Worm (Caenorhabditis elegans) whole organism, young adult: ENCODE measurements around the gene K10G9.2.

Source experiments
- B0019.2 ChIP-seq: fragments of 200-800 bp; sonication (Bioruptor generic); conservative IDR thresholded peaks from 2 replicates; pipeline ENCODE4 v1.3.6; 2022; ENCODE audit warnings: missing genetic modification reagents, missing genetic modification characterization, missing compliant biosample characterization
- C17E4.6 ChIP-seq: fragments of 200-800 bp; sonication (Bioruptor generic); IDR thresholded peaks from 2 replicates; pipeline ENCODE4 v1.3.6; 2022; ENCODE audit warnings: missing genetic modification reagents, missing genetic modification characterization, missing compliant biosample characterization
- D2030.7 ChIP-seq: fragments of 200-800 bp; sonication (Bioruptor generic); IDR thresholded peaks from 2 replicates; pipeline ENCODE4 v1.3.6; 2022; ENCODE audit warnings: missing genetic modification reagents, missing genetic modification characterization, missing compliant biosample characterization
- F23B12.7 ChIP-seq: sonication (generic microtip); optimal IDR thresholded peaks from 2 replicates; lab custom pipeline; 2017; ENCODE audit warnings: missing genetic modification characterization, mild to moderate bottlenecking, missing compliant biosample characterization, antibody characterized with exemption, moderate library complexity; ENCODE audit not compliant: insufficient read depth
- F33H1.4 ChIP-seq: fragments of 200-800 bp; sonication (Bioruptor generic); IDR thresholded peaks from 2 replicates; pipeline ENCODE4 v1.3.6; 2022; ENCODE audit warnings: missing genetic modification reagents, missing genetic modification characterization, missing compliant biosample characterization
- F39B2.1 ChIP-seq: fragments of 200-800 bp; sonication (Bioruptor generic); IDR thresholded peaks from 2 replicates; pipeline ENCODE4 v1.3.6; 2022; ENCODE audit warnings: missing genetic modification reagents, missing genetic modification characterization, missing compliant biosample characterization
- F49E8.2 ChIP-seq: sonication (generic microtip); optimal IDR thresholded peaks from 3 replicates; lab custom pipeline; 2017; ENCODE audit warnings: missing genetic modification characterization, mild to moderate bottlenecking, missing compliant biosample characterization, antibody characterized with exemption, moderate library complexity; ENCODE audit not compliant: insufficient read depth
- F52B5.7 ChIP-seq: sonication (generic microtip); optimal IDR thresholded peaks from 2 replicates; lab custom pipeline; 2016; ENCODE audit warnings: mild to moderate bottlenecking, missing genetic modification characterization, missing compliant biosample characterization
- F57A8.1 ChIP-seq: fragments of 200-800 bp; sonication (Bioruptor generic); optimal IDR thresholded peaks from 2 replicates; lab custom pipeline; 2018; ENCODE audit warnings: mild to moderate bottlenecking, missing genetic modification characterization, moderate library complexity, missing compliant biosample characterization
- K11D2.4 ChIP-seq: fragments of 200-800 bp; sonication (Bioruptor generic); IDR thresholded peaks from 2 replicates; pipeline ENCODE4 v1.3.6; 2022; ENCODE audit warnings: missing genetic modification reagents, missing genetic modification characterization, missing compliant biosample characterization
- K12H6.12 ChIP-seq: fragments of 200-800 bp; sonication (Bioruptor generic); optimal IDR thresholded peaks from 2 replicates; lab custom pipeline; 2018; ENCODE audit warnings: mild to moderate bottlenecking, missing genetic modification characterization, missing compliant biosample characterization
- Y56A3A.18 ChIP-seq: fragments of 200-800 bp; sonication (Bioruptor generic); IDR thresholded peaks from 2 replicates; pipeline ENCODE4 v1.3.6; 2022; ENCODE audit warnings: missing genetic modification reagents, missing genetic modification characterization, missing compliant biosample characterization
- ZK185.1 ChIP-seq: sonication (generic microtip); optimal IDR thresholded peaks from 2 replicates; lab custom pipeline; 2016; ENCODE audit warnings: mild to moderate bottlenecking, missing genetic modification characterization, missing compliant biosample characterization; ENCODE audit not compliant: poor library complexity, severe bottlenecking
- aptf-2 ChIP-seq: fragments of 200-800 bp; sonication (Bioruptor generic); conservative IDR thresholded peaks from 2 replicates; pipeline ENCODE4 v1.3.6; 2022; ENCODE audit warnings: missing genetic modification reagents, missing genetic modification characterization, missing compliant biosample characterization
- attf-3 ChIP-seq: fragments of 200-800 bp; sonication (Bioruptor generic); conservative IDR thresholded peaks from 2 replicates; pipeline ENCODE4 v1.3.6; 2022; ENCODE audit warnings: missing genetic modification reagents, missing genetic modification characterization, missing compliant biosample characterization
- bed-1 ChIP-seq: fragments of 200-800 bp; sonication (Bioruptor generic); IDR thresholded peaks from 2 replicates; pipeline ENCODE4 v1.3.6; 2022; ENCODE audit warnings: missing genetic modification reagents, missing genetic modification characterization, missing compliant biosample characterization
- ccch-3 ChIP-seq: fragments of 200-800 bp; sonication (Bioruptor generic); optimal IDR thresholded peaks from 2 replicates; lab custom pipeline; 2018; ENCODE audit warnings: mild to moderate bottlenecking, missing genetic modification characterization, missing compliant biosample characterization
- cebp-2 ChIP-seq: fragments of 200-800 bp; sonication (Bioruptor generic); IDR thresholded peaks from 2 replicates; pipeline ENCODE4 v1.3.6; 2022; ENCODE audit warnings: missing genetic modification characterization, missing compliant biosample characterization
- ceh-27 ChIP-seq: fragments of 200-800 bp; sonication (Bioruptor generic); optimal IDR thresholded peaks from 2 replicates; lab custom pipeline; 2018; ENCODE audit warnings: mild to moderate bottlenecking, missing genetic modification characterization, moderate library complexity, missing compliant biosample characterization
- ceh-40 ChIP-seq: fragments of 200-800 bp; sonication (Bioruptor generic); IDR thresholded peaks from 2 replicates; pipeline ENCODE4 v1.3.6; 2022; ENCODE audit warnings: missing genetic modification characterization, missing compliant biosample characterization
- ceh-91 ChIP-seq: fragments of 200-800 bp; sonication (Bioruptor generic); IDR thresholded peaks from 2 replicates; pipeline ENCODE4 v1.3.6; 2022; ENCODE audit warnings: missing genetic modification reagents, missing genetic modification characterization, missing compliant biosample characterization
- egrh-3 ChIP-seq: fragments of 200-800 bp; sonication (Bioruptor generic); IDR thresholded peaks from 2 replicates; pipeline ENCODE4 v1.3.6; 2022; ENCODE audit warnings: missing genetic modification reagents, missing genetic modification characterization, missing compliant biosample characterization
- gei-17 ChIP-seq: fragments of 200-800 bp; sonication (Bioruptor generic); optimal IDR thresholded peaks from 2 replicates; lab custom pipeline; 2018; ENCODE audit warnings: mild to moderate bottlenecking, missing genetic modification characterization, missing compliant biosample characterization
- hmg-1.2 ChIP-seq: fragments of 200-800 bp; sonication (Bioruptor generic); IDR thresholded peaks from 2 replicates; pipeline ENCODE4 v1.3.6; 2022; ENCODE audit warnings: missing genetic modification reagents, missing genetic modification characterization, missing compliant biosample characterization
- let-607 ChIP-seq, 2 experiments: fragments of 200-800 bp in 1 of 2; sonication (Bioruptor generic) in 1 of 2; sonication (generic microtip) in 1 of 2; optimal IDR thresholded peaks; 2 replicates each; lab custom pipeline; 2016 to 2018; ENCODE audit warnings: mild to moderate bottlenecking in 2 of 2, missing compliant biosample characterization in 2 of 2, missing genetic modification characterization in 2 of 2, moderate library complexity in 2 of 2, missing genotype in 1 of 2
- lsl-1 ChIP-seq: fragments of 200-800 bp; sonication (Bioruptor generic); optimal IDR thresholded peaks from 2 replicates; lab custom pipeline; 2018; ENCODE audit warnings: mild to moderate bottlenecking, missing genetic modification characterization, moderate library complexity, missing compliant biosample characterization
- mcd-1 ChIP-seq: fragments of 200-800 bp; sonication (Bioruptor generic); IDR thresholded peaks from 2 replicates; pipeline ENCODE4 v1.3.6; 2022; ENCODE audit warnings: missing genetic modification reagents, missing genetic modification characterization, missing compliant biosample characterization
- mel-28 ChIP-seq: sonication (generic microtip); optimal IDR thresholded peaks from 2 replicates; lab custom pipeline; 2016; ENCODE audit warnings: borderline replicate concordance, mild to moderate bottlenecking, missing genetic modification characterization, missing compliant biosample characterization
- mes-4 ChIP-seq: sonication (generic microtip); optimal IDR thresholded peaks from 2 replicates; lab custom pipeline; 2016; ENCODE audit warnings: missing genotype, missing genetic modification characterization, missing compliant biosample characterization
- mxl-1 ChIP-seq: sonication (generic microtip); optimal IDR thresholded peaks from 2 replicates; lab custom pipeline; 2016; ENCODE audit warnings: missing genetic modification characterization, missing compliant biosample characterization
- nhr-120 ChIP-seq: fragments of 200-800 bp; sonication (Bioruptor generic); IDR thresholded peaks from 2 replicates; pipeline ENCODE4 v1.3.6; 2022; ENCODE audit warnings: missing genetic modification characterization, missing compliant biosample characterization
- nhr-90 ChIP-seq: sonication (generic microtip); optimal IDR thresholded peaks from 2 replicates; lab custom pipeline; 2016; ENCODE audit warnings: missing genotype, mild to moderate bottlenecking, missing genetic modification characterization, missing compliant biosample characterization
- pha-4 ChIP-seq: fragments of 150-350 bp; sonication (generic microtip); optimal IDR thresholded peaks from 2 replicates; lab custom pipeline; 2014; ENCODE audit warnings: missing biosample characterization, missing genetic modification reagents, missing genetic modification characterization
- rpc-1 ChIP-seq, 2 experiments: fragments of 150-350 bp in 1 of 2; sonication (generic microtip) in 1 of 2; optimal IDR thresholded peaks; 2 replicates each; lab custom pipeline; 2014 to 2018; ENCODE audit warnings: missing biosample characterization in 1 of 2, missing genetic modification characterization in 1 of 2, missing genetic modification reagents in 1 of 2, missing genotype in 1 of 2
- sea-2 ChIP-seq: fragments of 200-800 bp; sonication (Bioruptor generic); IDR thresholded peaks from 2 replicates; pipeline ENCODE4 v1.3.6; 2022; ENCODE audit warnings: missing genetic modification characterization, missing compliant biosample characterization
- snpc-3.4 ChIP-seq: sonication (generic microtip); optimal IDR thresholded peaks from 2 replicates; lab custom pipeline; 2017; ENCODE audit warnings: missing genetic modification characterization, mild to moderate bottlenecking, missing compliant biosample characterization, antibody characterized with exemption, moderate library complexity, missing genotype, missing genetic modification reagents
- sptf-2 ChIP-seq: fragments of 200-800 bp; sonication (Bioruptor generic); optimal IDR thresholded peaks from 2 replicates; lab custom pipeline; 2018; ENCODE audit warnings: mild to moderate bottlenecking, missing genetic modification characterization, missing compliant biosample characterization
- tbp1 ChIP-seq: fragments of 200-800 bp; sonication (Bioruptor generic); optimal IDR thresholded peaks from 2 replicates; lab custom pipeline; 2018; ENCODE audit warnings: mild to moderate bottlenecking, missing genetic modification characterization, missing compliant biosample characterization
- tbx-9 ChIP-seq: sonication (generic microtip); optimal IDR thresholded peaks from 2 replicates; lab custom pipeline; 2016; ENCODE audit warnings: borderline replicate concordance, missing genetic modification characterization, inconsistent platforms, missing compliant biosample characterization
- tlf-1 ChIP-seq: fragments of 200-800 bp; sonication (Bioruptor generic); optimal IDR thresholded peaks from 2 replicates; lab custom pipeline; 2018; ENCODE audit warnings: mild to moderate bottlenecking, missing genetic modification characterization, missing compliant biosample characterization
- xnd-1 ChIP-seq: sonication (generic microtip); optimal IDR thresholded peaks from 2 replicates; lab custom pipeline; 2016; ENCODE audit warnings: missing genotype, missing genetic modification reagents, missing genetic modification characterization, missing compliant biosample characterization
- zfh-2 ChIP-seq: fragments of 200-800 bp; sonication (Bioruptor generic); conservative IDR thresholded peaks from 2 replicates; pipeline ENCODE4 v1.3.6; 2022; ENCODE audit warnings: missing genetic modification reagents, missing genetic modification characterization, missing compliant biosample characterization
- ztf-6 ChIP-seq: fragments of 200-800 bp; sonication (Bioruptor generic); IDR thresholded peaks from 2 replicates; pipeline ENCODE4 v1.3.6; 2022; ENCODE audit warnings: missing genetic modification reagents, missing genetic modification characterization, missing compliant biosample characterization

The K10G9.2 gene

ce11 chrIII:10253334-10253733 is 32.4 kb upstream of the K10G9.2 start:
- TF ChIP-seq cebp-2 (no peak), B0019.2 (GFP tag; lab: Robert Waterston, UW) (no peak), zfh-2 (GFP tag; lab: Robert Waterston, UW) (peak; percentile 63), mes-4 (tag; lab: Kevin White, UChicago) (no peak), ztf-6 (GFP tag; lab: Robert Waterston, UW) (no peak), egrh-3 (GFP tag; lab: Robert Waterston, UW) (peak; percentile 26; the same call in 1 of the 2 replicates)

ce11 chrIII:10254583-10254982 is 31.1 kb upstream of the K10G9.2 start, which contains the start of gene R01H10.4:
Gene R01H10.4, plus strand, starts transcription at chrIII:10254818.
- TF ChIP-seq F39B2.1 (GFP tag; lab: Robert Waterston, UW) = no peak
- TF ChIP-seq D2030.7 = no peak
- TF ChIP-seq F49E8.2 (tag; lab: Kevin White, UChicago) = no peak
- no peak for TF ChIP-seq ceh-91 (GFP tag; lab: Robert Waterston, UW)
- no peak for TF ChIP-seq mel-28 (tag; lab: Kevin White, UChicago)
- TF ChIP-seq sea-2 (GFP tag; lab: Robert Waterston, UW) = no peak
- no peak for TF ChIP-seq ceh-27 (GFP tag; lab: Kevin White, UChicago)
- no peak for TF ChIP-seq attf-3 (GFP tag; lab: Robert Waterston, UW)
- TF ChIP-seq pha-4 (tag; lab: Kevin White, UChicago) = no peak
- no peak for TF ChIP-seq K12H6.12
- no peak for TF ChIP-seq bed-1 (GFP tag; lab: Robert Waterston, UW)
- TF ChIP-seq tlf-1 = no peak
- TF ChIP-seq lsl-1 (GFP tag; lab: Kevin White, UChicago) = no peak
- no peak for TF ChIP-seq mcd-1 (GFP tag; lab: Robert Waterston, UW)
- TF ChIP-seq ZK185.1 (tag; lab: Kevin White, UChicago) = no peak

ce11 chrIII:10258641-10259040 is 27.1 kb upstream of the K10G9.2 start, which contains the start of gene rip-1:
Gene rip-1, minus strand, starts transcription at chrIII:10258741.
- TF ChIP-seq F57A8.1 (GFP tag; lab: Kevin White, UChicago) = no peak
- no peak for TF ChIP-seq F23B12.7 (tag; lab: Kevin White, UChicago)
- no peak for TF ChIP-seq K11D2.4 (GFP tag; lab: Robert Waterston, UW)
- TF ChIP-seq tbp1 (GFP tag; lab: Kevin White, UChicago) = no peak
- TF ChIP-seq snpc-3.4 (tag; lab: Kevin White, UChicago) = no peak
- no peak for TF ChIP-seq sptf-2
- TF ChIP-seq nhr-90 (tag; lab: Kevin White, UChicago) = no peak
- TF ChIP-seq F52B5.7 (tag; lab: Kevin White, UChicago) = no peak
- TF ChIP-seq ceh-40 = no peak

ce11 chrIII:10261256-10261655 is 24.5 kb upstream of the K10G9.2 start:
- peak; percentile 11 for TF ChIP-seq lsl-1 (GFP tag; lab: Kevin White, UChicago)
- TF ChIP-seq ccch-3 (GFP tag; lab: Kevin White, UChicago) = no peak

ce11 chrIII:10261682-10262081 is 24.0 kb upstream of the K10G9.2 start, which contains the start of gene bbs-5:
Gene bbs-5, minus strand, starts transcription at chrIII:10261782.
- no peak for TF ChIP-seq gei-17 (GFP tag; lab: Kevin White, UChicago)
- no peak for TF ChIP-seq tbx-9 (tag; lab: Kevin White, UChicago)
- TF ChIP-seq rpc-1 (optimal IDR thresholded peaks at IDR 0.05; lab: Kevin White, UChicago) = no peak
- TF ChIP-seq rpc-1 (tag; optimal IDR thresholded peaks at IDR 0.05; lab: Kevin White, UChicago) = no peak
- no peak for TF ChIP-seq F33H1.4 (GFP tag; lab: Robert Waterston, UW)
- TF ChIP-seq nhr-120 = no peak
- no peak for TF ChIP-seq let-607 (tag; optimal IDR thresholded peaks at IDR 0.05; lab: Kevin White, UChicago)
- TF ChIP-seq aptf-2 (GFP tag; lab: Robert Waterston, UW) = no peak
- no peak for TF ChIP-seq xnd-1 (tag; lab: Kevin White, UChicago)
- no peak for TF ChIP-seq Y56A3A.18 (GFP tag; lab: Robert Waterston, UW)
- no peak for TF ChIP-seq hmg-1.2
- TF ChIP-seq pha-4 (tag; lab: Kevin White, UChicago) = no peak
- TF ChIP-seq C17E4.6 = no peak
- no peak for TF ChIP-seq mxl-1 (tag; lab: Kevin White, UChicago)
